Worm (Caenorhabditis elegans) whole organism, early embryonic: ENCODE measurements around the gene F14H3.6.

ENCODE experiments used
- B0310.2 ChIP-seq: sonication (generic microtip); optimal IDR thresholded peaks from 2 replicates; lab custom pipeline; 2016; ENCODE audit warnings: mild to moderate bottlenecking, missing genetic modification characterization, missing compliant biosample characterization
- F13C5.2 ChIP-seq: sonication (generic microtip); optimal IDR thresholded peaks from 2 replicates; lab custom pipeline; 2017; ENCODE audit warnings: mild to moderate bottlenecking, missing genetic modification characterization, inconsistent platforms, missing compliant biosample characterization
- aly-1 ChIP-seq: sonication (generic microtip); optimal IDR thresholded peaks from 2 replicates; lab custom pipeline; 2016; ENCODE audit warnings: missing genetic modification characterization, missing compliant biosample characterization
- ama-1 ChIP-seq: fragments of 150-350 bp; optimal IDR thresholded peaks from 2 replicates; lab custom pipeline; 2014
- ceh-13 ChIP-seq: fragments of 200-800 bp; sonication (Bioruptor generic); optimal IDR thresholded peaks from 2 replicates; lab custom pipeline; 2018; ENCODE audit warnings: mild to moderate bottlenecking, missing genetic modification characterization, missing compliant biosample characterization
- ceh-36 ChIP-seq: sonication (generic microtip); optimal IDR thresholded peaks from 2 replicates; lab custom pipeline; 2016; ENCODE audit warnings: missing genetic modification characterization, inconsistent platforms, missing compliant biosample characterization
- ets-7 ChIP-seq: sonication (generic microtip); optimal IDR thresholded peaks from 2 replicates; lab custom pipeline; 2016; ENCODE audit warnings: missing genotype, missing genetic modification characterization, missing compliant biosample characterization
- flt-1 ChIP-seq: fragments of 200-800 bp; sonication (Bioruptor generic); IDR thresholded peaks from 2 replicates; pipeline ENCODE4 v1.3.6; 2022; ENCODE audit warnings: missing genetic modification characterization, missing compliant biosample characterization
- hmbx-1 ChIP-seq: sonication (generic microtip); optimal IDR thresholded peaks from 2 replicates; lab custom pipeline; 2016; ENCODE audit warnings: mild to moderate bottlenecking, missing genetic modification characterization, missing compliant biosample characterization
- hmg-4 ChIP-seq: fragments of 200-800 bp; sonication (Bioruptor generic); optimal IDR thresholded peaks from 2 replicates; lab custom pipeline; 2018; ENCODE audit warnings: mild to moderate bottlenecking, missing genetic modification characterization, missing compliant biosample characterization
- hnd-1 ChIP-seq: sonication (generic microtip); optimal IDR thresholded peaks from 2 replicates; lab custom pipeline; 2016; ENCODE audit warnings: missing genetic modification characterization, missing compliant biosample characterization
- pes-1 ChIP-seq: fragments of 200-800 bp; sonication (Bioruptor generic); IDR thresholded peaks from 2 replicates; pipeline ENCODE4 v1.3.6; 2022; ENCODE audit warnings: missing genetic modification reagents, missing genetic modification characterization, missing compliant biosample characterization
- scrt-1 ChIP-seq: fragments of 200-800 bp; sonication (Bioruptor generic); IDR thresholded peaks from 2 replicates; pipeline ENCODE4 v1.3.6; 2022; ENCODE audit warnings: missing genetic modification characterization, missing compliant biosample characterization
- sea-1 ChIP-seq: fragments of 200-800 bp; sonication (Bioruptor generic); conservative IDR thresholded peaks from 2 replicates; pipeline ENCODE4 v1.3.6; 2022; ENCODE audit warnings: missing genetic modification characterization, missing compliant biosample characterization
- tbx-11 ChIP-seq: fragments of 200-800 bp; sonication (Bioruptor generic); IDR thresholded peaks from 2 replicates; pipeline ENCODE4 v1.3.6; 2022; ENCODE audit warnings: missing genetic modification characterization, missing compliant biosample characterization
- tbx-37 ChIP-seq: fragments of 200-800 bp; sonication (Bioruptor generic); conservative IDR thresholded peaks from 2 replicates; pipeline ENCODE4 v1.3.6; 2022; ENCODE audit warnings: missing genetic modification reagents, missing genetic modification characterization, missing compliant biosample characterization
- tra-4 ChIP-seq: sonication (generic microtip); optimal IDR thresholded peaks from 2 replicates; lab custom pipeline; 2017; ENCODE audit warnings: missing genetic modification characterization, missing compliant biosample characterization

F14H3.6 gene

DNA sequence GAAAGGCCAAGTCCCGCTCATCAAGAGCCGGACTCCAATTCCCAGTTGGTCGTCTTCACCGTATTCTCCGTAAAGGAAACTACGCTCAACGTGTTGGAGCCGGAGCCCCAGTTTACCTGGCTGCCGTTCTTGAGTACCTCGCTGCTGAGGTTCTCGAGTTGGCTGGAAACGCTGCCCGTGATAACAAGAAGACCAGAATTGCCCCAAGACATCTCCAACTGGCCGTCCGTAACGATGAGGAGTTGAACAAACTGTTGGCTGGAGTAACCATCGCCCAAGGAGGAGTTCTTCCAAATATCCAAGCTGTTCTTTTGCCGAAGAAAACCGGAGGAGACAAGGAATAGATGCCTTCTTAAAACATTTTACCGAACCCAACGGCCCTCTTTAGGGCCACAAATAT is 17.8 kb downstream of the F14H3.6 start:
- TF ChIP-seq hmbx-1 (tag; lab: Kevin White, UChicago) = peak; percentile 8
- peak; percentile 45 for TF ChIP-seq aly-1
- 0 out of 2 replicates have a peak, but pooled peaks have one; percentile 17 for TF ChIP-seq scrt-1 (GFP tag; lab: Robert Waterston, UW)
- peak; percentile 61 for TF ChIP-seq pes-1 (GFP tag; lab: Robert Waterston, UW)
- TF ChIP-seq flt-1 (GFP tag; lab: Robert Waterston, UW) = 0 out of 2 replicates have a peak, but pooled peaks have one; percentile 6
- peak; percentile 77 for TF ChIP-seq ama-1 (lab: Kevin White, UChicago)

- TF ChIP-seq tbx-11 (GFP tag; lab: Robert Waterston, UW) (0 out of 2 replicates have a peak, but pooled peaks have one; percentile 4), pes-1 (GFP tag; lab: Robert Waterston, UW) (peak; percentile 80), flt-1 (GFP tag; lab: Robert Waterston, UW) (peak; percentile 59; the same call in 1 of the 2 replicates), aly-1 (peak; percentile 58), tbx-37 (GFP tag; lab: Robert Waterston, UW) (0 out of 2 replicates have a peak, but pooled peaks have one; percentile 9), ama-1 (lab: Kevin White, UChicago) (peak; percentile 87), sea-1 (GFP tag; lab: Robert Waterston, UW) (peak; percentile 69)
These were observed 18.4 kb downstream of the F14H3.6 start, which contains the start of the genes his-4 and his-3 for ce11 chrV:16040140-16040827. Gene his-4, minus strand, starts transcription at chrV:16040515. Gene his-3, plus strand, starts transcription at chrV:16040808.

- TF ChIP-seq sea-1 (GFP tag; lab: Robert Waterston, UW) (no peak), ama-1 (lab: Kevin White, UChicago) (no peak), ceh-13 (GFP tag; lab: Kevin White, UChicago) (no peak), ets-7 (tag; lab: Kevin White, UChicago) (no peak), pes-1 (GFP tag; lab: Robert Waterston, UW) (no peak), F13C5.2 (tag; lab: Kevin White, UChicago) (no peak), ceh-36 (tag; lab: Kevin White, UChicago) (no peak), tra-4 (tag; lab: Kevin White, UChicago) (no peak), aly-1 (no peak), hmg-4 (GFP tag; lab: Kevin White, UChicago) (no peak), tbx-37 (GFP tag; lab: Robert Waterston, UW) (no peak), flt-1 (GFP tag; lab: Robert Waterston, UW) (no peak), B0310.2 (no peak), scrt-1 (GFP tag; lab: Robert Waterston, UW) (no peak), hnd-1 (tag; lab: Kevin White, UChicago) (no peak), tbx-11 (GFP tag; lab: Robert Waterston, UW) (no peak)
These were observed 22.5 kb downstream of the F14H3.6 start, which contains the start of gene T10C6.10 for ce11 chrV:16036166-16036565. Gene T10C6.10, plus strand, starts transcription at chrV:16036413.

DNA sequence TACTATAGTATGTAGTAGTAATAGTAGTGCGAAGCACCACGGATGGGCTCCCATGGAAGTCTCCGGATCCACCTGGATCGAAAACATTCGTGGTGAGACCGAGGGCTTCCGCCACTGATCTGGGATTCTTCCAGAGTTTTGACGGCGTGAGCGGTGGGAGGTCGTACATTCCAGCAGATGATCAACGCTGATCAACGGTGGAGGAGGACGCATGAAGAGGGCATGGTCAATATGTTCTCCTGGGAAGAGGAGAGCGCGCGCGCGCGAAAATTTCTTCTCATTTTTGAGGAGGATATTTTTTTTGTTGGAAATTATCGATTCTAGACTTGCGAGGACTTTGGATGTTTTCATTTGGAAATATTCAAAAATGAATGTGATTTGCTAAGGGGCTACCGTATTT is 25.2 kb downstream of the F14H3.6 start:
- TF ChIP-seq ets-7 (tag; lab: Kevin White, UChicago) (no peak), ceh-13 (GFP tag; lab: Kevin White, UChicago) (no peak), scrt-1 (GFP tag; lab: Robert Waterston, UW) (no peak), flt-1 (GFP tag; lab: Robert Waterston, UW) (no peak), hmg-4 (GFP tag; lab: Kevin White, UChicago) (no peak), tra-4 (tag; lab: Kevin White, UChicago) (no peak), sea-1 (GFP tag; lab: Robert Waterston, UW) (no peak), aly-1 (no peak), ama-1 (lab: Kevin White, UChicago) (no peak), B0310.2 (no peak), tbx-11 (GFP tag; lab: Robert Waterston, UW) (no peak), F13C5.2 (tag; lab: Kevin White, UChicago) (no peak), ceh-36 (tag; lab: Kevin White, UChicago) (no peak), hmbx-1 (tag; lab: Kevin White, UChicago) (no peak), pes-1 (GFP tag; lab: Robert Waterston, UW) (no peak), hnd-1 (tag; lab: Kevin White, UChicago) (no peak), tbx-37 (GFP tag; lab: Robert Waterston, UW) (no peak)

DNA sequence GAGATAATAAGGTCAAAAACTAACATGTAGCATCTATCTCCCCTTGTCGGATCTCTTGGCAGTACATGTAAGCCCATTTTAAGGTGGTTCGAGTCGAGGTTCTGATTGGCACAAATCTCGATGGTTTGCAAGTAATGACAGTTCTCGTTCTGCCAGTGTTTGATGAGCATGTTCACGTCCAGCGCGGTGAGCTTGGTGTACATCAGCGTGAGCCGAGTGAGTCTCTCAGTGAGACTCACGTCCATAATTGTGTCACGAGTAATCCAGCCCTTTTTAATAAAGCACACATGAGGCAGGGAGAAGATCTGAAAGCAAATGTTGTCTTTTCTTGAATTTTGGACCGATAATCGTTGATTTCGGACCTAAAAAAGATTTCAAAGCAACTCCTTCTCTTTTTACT is 25.9 kb downstream of the F14H3.6 start, which contains the start of gene T10C6.16:
T10C6.16 (minus strand) TSS at position 245 of the 400 bp plus-strand sequence.
- TF ChIP-seq flt-1 (GFP tag; lab: Robert Waterston, UW) (no peak), tra-4 (tag; lab: Kevin White, UChicago) (no peak), pes-1 (GFP tag; lab: Robert Waterston, UW) (no peak), tbx-11 (GFP tag; lab: Robert Waterston, UW) (no peak), scrt-1 (GFP tag; lab: Robert Waterston, UW) (no peak), sea-1 (GFP tag; lab: Robert Waterston, UW) (no peak), tbx-37 (GFP tag; lab: Robert Waterston, UW) (no peak), ceh-13 (GFP tag; lab: Kevin White, UChicago) (no peak), ceh-36 (tag; lab: Kevin White, UChicago) (no peak), ets-7 (tag; lab: Kevin White, UChicago) (no peak), aly-1 (no peak)

- TF ChIP-seq ceh-13 (GFP tag; lab: Kevin White, UChicago) = no peak
These were observed 27.1 kb downstream of the F14H3.6 start, which contains the start of gene T10C6.7 for ce11 chrV:16031571-16031970. Gene T10C6.7, minus strand, starts transcription at chrV:16031713.

DNA sequence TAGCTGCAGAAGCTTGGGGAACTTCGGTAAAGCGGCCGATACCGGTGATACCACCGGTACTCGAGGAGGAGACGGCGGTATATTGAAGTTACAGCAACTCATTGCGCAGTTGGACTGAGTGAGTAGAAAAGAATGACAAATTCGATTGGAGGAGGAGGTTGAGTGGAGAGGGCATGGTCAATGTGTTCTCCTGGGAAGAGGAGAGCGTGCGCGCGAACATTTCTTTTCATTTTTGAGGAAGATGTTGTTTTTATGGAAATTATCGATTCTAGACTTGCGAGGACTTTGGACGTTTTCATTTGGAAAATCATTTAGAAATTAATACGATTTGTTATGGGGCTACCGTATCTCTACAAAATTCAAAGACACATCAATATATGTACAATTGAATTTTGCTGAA is 29.5 kb downstream of the F14H3.6 start:
- TF ChIP-seq B0310.2 (no peak), tra-4 (tag; lab: Kevin White, UChicago) (no peak), aly-1 (no peak), ceh-36 (tag; lab: Kevin White, UChicago) (no peak), pes-1 (GFP tag; lab: Robert Waterston, UW) (no peak), F13C5.2 (tag; lab: Kevin White, UChicago) (no peak), ets-7 (tag; lab: Kevin White, UChicago) (no peak), tbx-11 (GFP tag; lab: Robert Waterston, UW) (no peak), scrt-1 (GFP tag; lab: Robert Waterston, UW) (no peak), hmbx-1 (tag; lab: Kevin White, UChicago) (no peak), ama-1 (lab: Kevin White, UChicago) (no peak), hnd-1 (tag; lab: Kevin White, UChicago) (no peak), tbx-37 (GFP tag; lab: Robert Waterston, UW) (no peak), sea-1 (GFP tag; lab: Robert Waterston, UW) (no peak), ceh-13 (GFP tag; lab: Kevin White, UChicago) (no peak), flt-1 (GFP tag; lab: Robert Waterston, UW) (no peak), hmg-4 (GFP tag; lab: Kevin White, UChicago) (no peak)
